Fruit fly (Drosophila melanogaster): ENCODE results near the gene CG2258.

The CG2258 gene

DNA sequence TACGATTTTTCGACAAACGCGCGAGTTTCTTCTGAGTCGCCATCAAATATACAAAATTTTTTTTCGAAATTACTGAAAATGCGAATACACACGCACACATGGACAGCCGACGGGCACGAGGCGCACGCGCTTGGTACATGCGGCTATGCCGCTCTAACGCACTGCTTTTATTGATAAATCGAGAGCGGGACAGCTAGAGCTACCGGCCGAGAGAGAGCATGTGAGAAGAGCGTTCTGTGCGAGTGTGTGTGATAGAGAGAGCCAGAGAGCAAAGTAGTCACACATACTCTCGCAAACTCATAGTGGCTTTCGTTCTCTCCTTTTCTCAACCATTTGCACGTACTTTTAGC, 41.0 kb downstream of the CG2258 start (continued):
- TF ChIP-seq sqz (GFP tag; optimal IDR thresholded peaks at IDR 0.05): peak; percentile 97
- peak; percentile 4 for TF ChIP-seq nom (GFP tag; optimal IDR thresholded peaks at IDR 0.05)
- TF ChIP-seq Oli (tag; optimal IDR thresholded peaks at IDR 0.05): no peak
- TF ChIP-seq sna (GFP tag; IDR thresholded peaks at IDR 0.05; ENCODE audit: partially characterized antibody): no peak
- no peak for TF ChIP-seq CG14710 (tag; optimal IDR thresholded peaks at IDR 0.05)
- no peak for TF ChIP-seq Dad (GFP tag; optimal IDR thresholded peaks at IDR 0.05)
- peak; percentile 80 for TF ChIP-seq CG32767 (GFP tag; IDR thresholded peaks at IDR 0.05)
- TF ChIP-seq Dek (tag; optimal IDR thresholded peaks at IDR 0.05): no peak
- TF ChIP-seq ro (GFP tag; IDR thresholded peaks at IDR 0.05): no peak
- TF ChIP-seq Doc3 (GFP tag; IDR thresholded peaks at IDR 0.05; ENCODE audit: partially characterized antibody): no peak
- TF ChIP-seq Camta (GFP tag; optimal IDR thresholded peaks at IDR 0.05): no peak
- no peak for TF ChIP-seq CG12659 (GFP tag; optimal IDR thresholded peaks at IDR 0.05)
- no peak for TF ChIP-seq Atf-2 (GFP tag; optimal IDR thresholded peaks at IDR 0.05)
- no peak for TF ChIP-seq Doc2 (GFP tag; IDR thresholded peaks at IDR 0.05)
- TF ChIP-seq mld (GFP tag; IDR thresholded peaks at IDR 0.05; ENCODE audit: partially characterized antibody): no peak
- TF ChIP-seq oc (tag; optimal IDR thresholded peaks at IDR 0.05): no peak
- TF ChIP-seq Xrp1 (GFP tag; IDR thresholded peaks at IDR 0.05): no peak
- TF ChIP-seq CG4404 (GFP tag; IDR thresholded peaks at IDR 0.05): no peak
- TF ChIP-seq CG17912 (GFP tag; optimal IDR thresholded peaks at IDR 0.05): peak; percentile 20
- TF ChIP-seq unc-4 (GFP tag; IDR thresholded peaks at IDR 0.05; ENCODE audit: partially characterized antibody): no peak
- no peak for TF ChIP-seq pnt (GFP tag; optimal IDR thresholded peaks at IDR 0.05)
- no peak for TF ChIP-seq sug (tag; optimal IDR thresholded peaks at IDR 0.05)
- TF ChIP-seq Dref (GFP tag; IDR thresholded peaks at IDR 0.05): no peak
- no peak for TF ChIP-seq PHDP (tag; optimal IDR thresholded peaks at IDR 0.05)
- no peak for TF ChIP-seq BEAF-32 (GFP tag; optimal IDR thresholded peaks at IDR 0.05)
- TF ChIP-seq lilli (GFP tag; optimal IDR thresholded peaks at IDR 0.05): no peak
- no peak for TF ChIP-seq CG8290 (GFP tag; optimal IDR thresholded peaks at IDR 0.05)
- peak in 1 of 2 experiments; percentile 44 for TF ChIP-seq CG8290 (tag; optimal IDR thresholded peaks at IDR 0.05)
- no peak for TF ChIP-seq Hr51 (GFP tag; optimal IDR thresholded peaks at IDR 0.05)
- TF ChIP-seq CG12219 (GFP tag; optimal IDR thresholded peaks at IDR 0.05): no peak
- TF ChIP-seq Dfd (GFP tag; optimal IDR thresholded peaks at IDR 0.05): peak in 1 of 2 experiments; percentile 52
- TF ChIP-seq tll (GFP tag; optimal IDR thresholded peaks at IDR 0.05): no peak
- TF ChIP-seq CG9609 (GFP tag; optimal IDR thresholded peaks at IDR 0.05): no peak
- TF ChIP-seq CG8281 (tag; optimal IDR thresholded peaks at IDR 0.05): no peak
- TF ChIP-seq nmo (GFP tag; optimal IDR thresholded peaks at IDR 0.05): no peak
- TF ChIP-seq bsh (GFP tag; optimal IDR thresholded peaks at IDR 0.05): no peak
- TF ChIP-seq sens (GFP tag): no peak
- no peak for TF ChIP-seq Myb (GFP tag; optimal IDR thresholded peaks at IDR 0.05)
- TF ChIP-seq CG10321 (GFP tag; IDR thresholded peaks at IDR 0.05): peak; percentile 99
- TF ChIP-seq hkb (optimal IDR thresholded peaks at IDR 0.05): no peak
- TF ChIP-seq hkb (GFP tag; IDR thresholded peaks at IDR 0.05): no peak
- peak; percentile 30 for TF ChIP-seq dm (GFP tag; optimal IDR thresholded peaks at IDR 0.05)
- no peak for TF ChIP-seq dysf (GFP tag; IDR thresholded peaks at IDR 0.05)
- no peak for TF ChIP-seq Sin3A (optimal IDR thresholded peaks at IDR 0.05)
- TF ChIP-seq Dbx (GFP tag; IDR thresholded peaks at IDR 0.05): no peak
- TF ChIP-seq CG6254 (GFP tag; optimal IDR thresholded peaks at IDR 0.05): peak; percentile 26
- no peak for TF ChIP-seq pan (optimal IDR thresholded peaks at IDR 0.05)
- no peak for TF ChIP-seq pan (GFP tag; optimal IDR thresholded peaks at IDR 0.05 in 1 of 2, IDR thresholded peaks at IDR 0.05 in 1 of 2)
- TF ChIP-seq ash1 (GFP tag; optimal IDR thresholded peaks at IDR 0.05): no peak
- no peak for TF ChIP-seq CG4854 (GFP tag; optimal IDR thresholded peaks at IDR 0.05)
- TF ChIP-seq lola (GFP tag; optimal IDR thresholded peaks at IDR 0.05): peak in 1 of 3 experiments; percentile 86
- no peak for TF ChIP-seq NFAT (GFP tag; IDR thresholded peaks at IDR 0.05)

Data from whole organism, embryonic.